Worm (Caenorhabditis elegans) whole organism, mixed stage, embryonic: Measurements from ENCODE around the gene Y68A4B.3.

Source experiments
- bed-3 ChIP-seq: fragments of 200-800 bp; sonication (Bioruptor generic); optimal IDR thresholded peaks from 3 replicates; lab custom pipeline; 2018; ENCODE audit warnings: mild to moderate bottlenecking, missing genetic modification characterization, moderate library complexity, missing compliant biosample characterization
- blmp-1 ChIP-seq: fragments of 150-350 bp; optimal IDR thresholded peaks from 2 replicates; lab custom pipeline; 2014; ENCODE audit warnings: missing biosample characterization, missing genetic modification characterization
- elt-1 ChIP-seq: sonication (generic microtip); optimal IDR thresholded peaks from 2 replicates; lab custom pipeline; 2017; ENCODE audit warnings: missing genetic modification characterization, mild to moderate bottlenecking, missing compliant biosample characterization, antibody characterized with exemption, moderate library complexity, borderline replicate concordance; ENCODE audit not compliant: insufficient read depth
- elt-3 ChIP-seq: fragments of 150-350 bp; optimal IDR thresholded peaks from 2 replicates; lab custom pipeline; 2014; ENCODE audit warnings: missing biosample characterization, missing genetic modification characterization
- lin-13 ChIP-seq: fragments of 150-350 bp; optimal IDR thresholded peaks from 2 replicates; lab custom pipeline; 2014; ENCODE audit warnings: missing biosample characterization, missing genetic modification characterization
- nhr-237 ChIP-seq: fragments of 150-350 bp; optimal IDR thresholded peaks from 2 replicates; lab custom pipeline; 2014; ENCODE audit warnings: missing biosample characterization, missing genetic modification characterization
- nhr-28 ChIP-seq: fragments of 150-350 bp; optimal IDR thresholded peaks from 2 replicates; lab custom pipeline; 2014; ENCODE audit warnings: missing biosample characterization, missing genetic modification characterization
- snpc-4 ChIP-seq: fragments of 150-350 bp; optimal IDR thresholded peaks from 2 replicates; lab custom pipeline; 2014; ENCODE audit warnings: missing biosample characterization, missing genetic modification characterization
- tbx-8 ChIP-seq: fragments of 200-800 bp; sonication (Bioruptor generic); optimal IDR thresholded peaks from 2 replicates; lab custom pipeline; 2018; ENCODE audit warnings: mild to moderate bottlenecking, missing genetic modification characterization, moderate library complexity, missing compliant biosample characterization
- unc-39 ChIP-seq: fragments of 150-350 bp; optimal IDR thresholded peaks from 2 replicates; lab custom pipeline; 2014; ENCODE audit warnings: missing biosample characterization, missing genetic modification characterization
- unc-62 ChIP-seq: fragments of 150-350 bp; optimal IDR thresholded peaks from 2 replicates; lab custom pipeline; 2014; ENCODE audit warnings: missing biosample characterization, missing genetic modification reagents, missing genetic modification characterization

- TF ChIP-seq snpc-4 = no peak
- no peak for TF ChIP-seq elt-1 (tag; lab: Kevin White, UChicago)
- TF ChIP-seq elt-3 = no peak
- TF ChIP-seq nhr-237 (tag; lab: Kevin White, UChicago) = no peak
- TF ChIP-seq unc-62 (GFP tag; lab: Kevin White, UChicago) = no peak
- TF ChIP-seq nhr-28 = no peak
- TF ChIP-seq lin-13 (tag; lab: Kevin White, UChicago) = no peak
- TF ChIP-seq bed-3 (GFP tag; lab: Kevin White, UChicago) = no peak
- TF ChIP-seq blmp-1 (tag; lab: Kevin White, UChicago) = no peak
- TF ChIP-seq unc-39 = no peak
- TF ChIP-seq tbx-8 (GFP tag; lab: Kevin White, UChicago) = no peak
Observed at ce11 chrV:17192238-17192637, 50.2 kb downstream of the Y68A4B.3 start, which contains the start of gene srz-47.
